Fruit fly (Drosophila melanogaster) whole organism, adult: ENCODE data around the gene CG14205.

Source experiments
- CG11617 ChIP-seq: fragments of 200-800 bp; sonication (Bioruptor generic); optimal IDR thresholded peaks from 2 replicates; lab custom pipeline; 2017; ENCODE audit warnings: mild to moderate bottlenecking, missing biosample characterization, missing genetic modification reagents, missing genetic modification characterization
- CG33017 ChIP-seq: fragments of 200-800 bp; sonication (Bioruptor generic); optimal IDR thresholded peaks from 2 replicates; lab custom pipeline; 2018; ENCODE audit warnings: missing biosample characterization, mild to moderate bottlenecking, missing genetic modification characterization, moderate library complexity
- CG5204 ChIP-seq: fragments of 200-800 bp; sonication (Bioruptor generic); optimal IDR thresholded peaks from 2 replicates; lab custom pipeline; 2016; ENCODE audit warnings: missing biosample characterization, missing genetic modification characterization
- CG7045 ChIP-seq: fragments of 200-800 bp; sonication (Bioruptor generic); optimal IDR thresholded peaks from 2 replicates; lab custom pipeline; 2017; ENCODE audit warnings: missing biosample characterization, mild to moderate bottlenecking, missing genetic modification characterization
- CG7101 ChIP-seq: fragments of 200-800 bp; sonication (Bioruptor generic); optimal IDR thresholded peaks from 2 replicates; lab custom pipeline; 2018; ENCODE audit warnings: missing biosample characterization, mild to moderate bottlenecking, missing genetic modification characterization, moderate library complexity
- Clk ChIP-seq: fragments of 200-800 bp; sonication (Bioruptor generic); optimal IDR thresholded peaks from 2 replicates; lab custom pipeline; 2017; ENCODE audit warnings: missing biosample characterization, missing genetic modification characterization
- Mnt ChIP-seq: fragments of 200-800 bp; sonication (Bioruptor generic); optimal IDR thresholded peaks from 2 replicates; lab custom pipeline; 2016; ENCODE audit warnings: missing biosample characterization, mild to moderate bottlenecking, missing genetic modification characterization
- bab1 ChIP-seq: fragments of 200-800 bp; sonication (Bioruptor generic); optimal IDR thresholded peaks from 3 replicates; lab custom pipeline; 2019; ENCODE audit warnings: missing biosample characterization, mild to moderate bottlenecking, missing genetic modification characterization, moderate library complexity
- ovo ChIP-seq: fragments of 200-800 bp; sonication (Bioruptor generic); optimal IDR thresholded peaks from 2 replicates; lab custom pipeline; 2016; ENCODE audit warnings: missing biosample characterization, missing genetic modification characterization
- pad ChIP-seq: fragments of 200-800 bp; sonication (Bioruptor generic); optimal IDR thresholded peaks from 3 replicates; lab custom pipeline; 2017; ENCODE audit warnings: missing biosample characterization, missing genetic modification characterization, mild to moderate bottlenecking, moderate library complexity, missing genetic modification reagents
- tj ChIP-seq: fragments of 200-800 bp; sonication (Bioruptor generic); optimal IDR thresholded peaks from 3 replicates; lab custom pipeline; 2017; ENCODE audit warnings: missing biosample characterization, mild to moderate bottlenecking, missing genetic modification characterization, moderate library complexity

DNA sequence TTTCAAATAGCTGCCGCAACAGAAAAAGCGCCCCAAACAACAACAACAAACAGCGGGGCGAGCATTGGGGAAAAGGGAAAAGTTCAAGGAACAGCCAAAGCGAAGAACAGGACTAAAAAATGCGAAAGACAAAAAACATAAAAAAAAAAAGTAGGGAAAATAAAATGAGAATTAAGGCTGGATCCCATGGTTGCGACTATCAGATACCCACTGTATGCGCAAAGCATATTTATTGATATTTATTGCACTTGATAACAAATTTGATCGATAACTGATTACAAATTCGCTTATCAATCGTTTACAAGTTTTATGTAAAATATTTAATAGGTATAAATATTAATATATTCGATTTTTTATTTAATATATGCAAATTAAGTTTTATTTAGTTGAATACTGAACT lies 42.8 kb upstream of the CG14205 start:
- TF ChIP-seq Clk (no peak), CG7101 (tag; lab: Kevin White, UChicago) (no peak), pad (GFP tag; lab: Kevin White, UChicago) (no peak), CG33017 (tag; lab: Kevin White, UChicago) (no peak), ovo (no peak), CG11617 (GFP tag; lab: Kevin White, UChicago) (no peak), Mnt (GFP tag; lab: Kevin White, UChicago) (no peak), bab1 (GFP tag; lab: Kevin White, UChicago) (no peak), tj (GFP tag; lab: Kevin White, UChicago) (no peak), CG7045 (GFP tag; lab: Kevin White, UChicago) (no peak), CG5204 (GFP tag; lab: Kevin White, UChicago) (no peak)
